Worm (Caenorhabditis elegans): ENCODE data around the gene rsef-1.

- TF ChIP-seq ces-1 (GFP tag; optimal IDR thresholded peaks at IDR 0.05) (no peak), nhr-237 (tag; optimal IDR thresholded peaks at IDR 0.05) (no peak), nhr-28 (tag; optimal IDR thresholded peaks at IDR 0.05) (no peak), nhr-12 (tag; optimal IDR thresholded peaks at IDR 0.05) (no peak), lin-13 (tag; optimal IDR thresholded peaks at IDR 0.05) (no peak)
Measured at ce11 chrX:3054802-3055201, 4.4 kb downstream of the rsef-1 start, which contains the start of gene twk-26.

Data from whole organism, mixed stage, embryonic.